Worm (Caenorhabditis elegans): ENCODE results near the gene Y17D7C.6.

DNA sequence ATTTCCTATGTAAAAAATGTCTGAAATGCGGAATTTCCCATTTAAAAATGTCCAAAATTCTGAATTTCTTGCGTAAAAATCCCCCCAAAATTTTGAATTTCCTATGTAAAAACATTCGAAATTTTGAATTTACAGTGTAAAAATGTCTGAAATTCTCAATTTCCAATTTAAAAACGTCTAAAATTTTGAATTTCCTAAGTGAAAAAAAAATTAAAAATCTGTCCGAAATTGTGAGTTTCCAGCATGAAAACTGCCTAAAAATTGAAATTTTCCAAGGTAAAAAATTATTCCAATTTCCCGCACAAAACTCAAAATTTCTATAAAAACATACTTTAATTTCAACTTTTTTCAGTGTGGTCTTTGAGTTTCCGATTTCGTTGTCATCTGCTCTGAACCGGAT, 12.3 kb downstream of the Y17D7C.6 start:
- TF ChIP-seq W03F9.2 (tag; optimal IDR thresholded peaks at IDR 0.05) (no peak), him-1 (tag; optimal IDR thresholded peaks at IDR 0.05) (no peak), dao-5 (tag; optimal IDR thresholded peaks at IDR 0.05) (no peak)

Data from whole organism, L4/young adult.